Fruit fly (Drosophila melanogaster) whole organism, embryonic: Measurements from ENCODE around the gene VhaM9.7-d.
A peak's percentile ranks its signal among the peaks of the same experiment; 100 is the strongest.

Source experiments
- Aef1 ChIP-seq: fragments of 200-800 bp; sonication (Bioruptor generic); IDR thresholded peaks from 3 replicates; pipeline ENCODE4 v1.3.6; 2022; ENCODE audit warnings: missing biosample characterization, missing genetic modification characterization
- Atf-2 ChIP-seq: fragments of 200-800 bp; sonication (Bioruptor generic); optimal IDR thresholded peaks from 2 replicates; lab custom pipeline; 2016; ENCODE audit warnings: missing biosample characterization, missing genetic modification characterization
- CG10147 ChIP-seq: fragments of 200-800 bp; sonication (Bioruptor generic); optimal IDR thresholded peaks from 2 replicates; lab custom pipeline; 2019; ENCODE audit warnings: missing biosample characterization, mild to moderate bottlenecking, missing genetic modification characterization, moderate library complexity
- CG10543 ChIP-seq: fragments of 200-800 bp; sonication (Bioruptor generic); optimal IDR thresholded peaks from 3 replicates; lab custom pipeline; 2017; ENCODE audit warnings: missing biosample characterization, mild to moderate bottlenecking, missing genetic modification characterization, moderate library complexity
- CG12104 ChIP-seq: fragments of 200-800 bp; sonication (Bioruptor generic); optimal IDR thresholded peaks from 3 replicates; lab custom pipeline; 2016; ENCODE audit warnings: missing biosample characterization, missing genetic modification characterization
- CG12219 ChIP-seq: fragments of 200-800 bp; sonication (Bioruptor generic); optimal IDR thresholded peaks from 3 replicates; lab custom pipeline; 2018; ENCODE audit warnings: missing biosample characterization, mild to moderate bottlenecking, missing genetic modification characterization
- CG12236 ChIP-seq: fragments of 200-800 bp; sonication (Bioruptor generic); optimal IDR thresholded peaks from 2 replicates; lab custom pipeline; 2016; ENCODE audit warnings: missing biosample characterization, missing genetic modification characterization
- CG12391 ChIP-seq: fragments of 200-800 bp; sonication (Bioruptor generic); optimal IDR thresholded peaks from 3 replicates; lab custom pipeline; 2018; ENCODE audit warnings: missing biosample characterization, mild to moderate bottlenecking, missing genetic modification characterization, moderate library complexity
- CG15073 ChIP-seq: fragments of 200-800 bp; sonication (Bioruptor generic); optimal IDR thresholded peaks from 2 replicates; lab custom pipeline; 2016; ENCODE audit warnings: missing biosample characterization, missing genetic modification characterization
- CG15269 ChIP-seq: fragments of 200-800 bp; sonication (Bioruptor generic); optimal IDR thresholded peaks from 2 replicates; lab custom pipeline; 2018; ENCODE audit warnings: missing biosample characterization, mild to moderate bottlenecking, missing genetic modification characterization, moderate library complexity
- CG1529 ChIP-seq: fragments of 200-800 bp; sonication (Bioruptor generic); optimal IDR thresholded peaks from 3 replicates; lab custom pipeline; 2018; ENCODE audit warnings: missing biosample characterization, missing genetic modification characterization
- CG17359 ChIP-seq: fragments of 200-800 bp; sonication (Bioruptor generic); optimal IDR thresholded peaks from 3 replicates; lab custom pipeline; 2018; ENCODE audit warnings: missing biosample characterization, mild to moderate bottlenecking, missing genetic modification characterization, moderate library complexity
- CG17361 ChIP-seq: fragments of 200-800 bp; sonication (Bioruptor generic); IDR thresholded peaks from 3 replicates; pipeline ENCODE4 v1.3.6; 2022; ENCODE audit warnings: missing biosample characterization, missing genetic modification characterization
- CG18599 ChIP-seq: fragments of 200-800 bp; sonication (Bioruptor generic); optimal IDR thresholded peaks from 3 replicates; lab custom pipeline; 2017; ENCODE audit warnings: missing biosample characterization, missing genetic modification characterization, mild to moderate bottlenecking, moderate library complexity, missing genetic modification reagents
- CG2202 ChIP-seq: fragments of 200-800 bp; sonication (Bioruptor generic); optimal IDR thresholded peaks from 2 replicates; lab custom pipeline; 2018; ENCODE audit warnings: missing biosample characterization, mild to moderate bottlenecking, missing genetic modification characterization
- CG30020 ChIP-seq: fragments of 200-800 bp; optimal IDR thresholded peaks from 2 replicates; lab custom pipeline; 2019; ENCODE audit warnings: missing biosample characterization, mild to moderate bottlenecking, missing genetic modification characterization, moderate library complexity
- CG31388 ChIP-seq: fragments of 200-800 bp; sonication (Bioruptor generic); optimal IDR thresholded peaks from 2 replicates; lab custom pipeline; 2016; ENCODE audit warnings: missing biosample characterization, missing genetic modification characterization
- CG34422 ChIP-seq: fragments of 200-800 bp; sonication (Bioruptor generic); IDR thresholded peaks from 3 replicates; pipeline ENCODE4 v1.3.6; 2022; ENCODE audit warnings: missing biosample characterization, missing genetic modification characterization
- CG5953 ChIP-seq: fragments of 200-800 bp; sonication (Bioruptor generic); IDR thresholded peaks from 2 replicates; pipeline ENCODE4 v1.3.6; 2022; ENCODE audit warnings: missing biosample characterization, missing genetic modification characterization
- CG6683 ChIP-seq: fragments of 200-800 bp; sonication (Bioruptor generic); optimal IDR thresholded peaks from 2 replicates; lab custom pipeline; 2017; ENCODE audit warnings: missing biosample characterization, mild to moderate bottlenecking, missing genetic modification characterization, missing genetic modification reagents
- CG9215 ChIP-seq: fragments of 200-800 bp; sonication (Bioruptor generic); IDR thresholded peaks from 2 replicates; pipeline ENCODE4 v1.3.6; 2022; ENCODE audit warnings: missing biosample characterization, missing genetic modification characterization
- CG9876 ChIP-seq: fragments of 200-800 bp; sonication (Bioruptor generic); optimal IDR thresholded peaks from 2 replicates; lab custom pipeline; 2016; ENCODE audit warnings: missing biosample characterization, missing genetic modification characterization
- CHES-1-like ChIP-seq: fragments of 200-800 bp; sonication (Bioruptor generic); optimal IDR thresholded peaks from 2 replicates; lab custom pipeline; 2016; ENCODE audit warnings: missing biosample characterization, missing genetic modification characterization
- D19A ChIP-seq: fragments of 200-800 bp; optimal IDR thresholded peaks from 3 replicates; lab custom pipeline; 2019; ENCODE audit warnings: missing biosample characterization, mild to moderate bottlenecking, missing genetic modification characterization, moderate library complexity
- Fer2 ChIP-seq: fragments of 200-800 bp; sonication (Bioruptor generic); optimal IDR thresholded peaks from 2 replicates; lab custom pipeline; 2018; ENCODE audit warnings: missing biosample characterization, mild to moderate bottlenecking, missing genetic modification characterization, moderate library complexity
- Fer3 ChIP-seq: fragments of 200-800 bp; sonication (Bioruptor generic); optimal IDR thresholded peaks from 2 replicates; lab custom pipeline; 2018; ENCODE audit warnings: missing biosample characterization, mild to moderate bottlenecking, missing genetic modification characterization, moderate library complexity
- Lpt ChIP-seq: fragments of >200 bp; optimal IDR thresholded peaks from 2 replicates; lab custom pipeline; 2018; ENCODE audit warnings: missing biosample characterization, missing genetic modification characterization
- Mad ChIP-seq: fragments of 200-800 bp; sonication (Bioruptor generic); optimal IDR thresholded peaks from 2 replicates; lab custom pipeline; 2016; ENCODE audit warnings: missing biosample characterization, missing genetic modification characterization
- NfI ChIP-seq: fragments of 200-800 bp; sonication (Bioruptor generic); optimal IDR thresholded peaks from 3 replicates; lab custom pipeline; 2018; ENCODE audit warnings: missing biosample characterization, mild to moderate bottlenecking, missing genetic modification characterization, moderate library complexity
- Vsx1 ChIP-seq: fragments of 200-800 bp; sonication (Bioruptor generic); optimal IDR thresholded peaks from 2 replicates; lab custom pipeline; 2017; ENCODE audit warnings: missing biosample characterization, mild to moderate bottlenecking, missing genetic modification characterization, missing genetic modification reagents
- amos ChIP-seq: fragments of 200-800 bp; sonication (Bioruptor generic); IDR thresholded peaks from 2 replicates; pipeline ENCODE4 v1.3.6; 2022; ENCODE audit warnings: missing biosample characterization, missing genetic modification characterization; ENCODE audit not compliant: partially characterized antibody
- ap ChIP-seq: fragments of 200-800 bp; sonication (Bioruptor generic); IDR thresholded peaks from 2 replicates; pipeline ENCODE4 v1.3.6; 2022; ENCODE audit warnings: missing biosample characterization, missing genetic modification characterization
- ara ChIP-seq: fragments of 200-800 bp; sonication (Bioruptor generic); IDR thresholded peaks from 2 replicates; pipeline ENCODE4 v1.3.6; 2022; ENCODE audit warnings: missing biosample characterization, missing genetic modification characterization
- ash1 ChIP-seq: fragments of 200-800 bp; sonication (Bioruptor generic); optimal IDR thresholded peaks from 2 replicates; lab custom pipeline; 2018; ENCODE audit warnings: missing biosample characterization, mild to moderate bottlenecking, missing genetic modification characterization
- chif ChIP-seq, 2 experiments: fragments of 200-800 bp; sonication (Bioruptor generic); optimal IDR thresholded peaks; 3 replicates each; lab custom pipeline; 2016; ENCODE audit warnings: missing biosample characterization in 2 of 2, missing genetic modification characterization in 2 of 2
- chn ChIP-seq: fragments of 200-800 bp; sonication (Bioruptor generic); optimal IDR thresholded peaks from 2 replicates; lab custom pipeline; 2016; ENCODE audit warnings: missing biosample characterization, missing genetic modification characterization
- dan ChIP-seq: fragments of 200-800 bp; sonication (Bioruptor generic); IDR thresholded peaks from 2 replicates; pipeline ENCODE4 v1.3.6; 2022; ENCODE audit warnings: missing biosample characterization, missing genetic modification characterization
- dmrt11E ChIP-seq: fragments of 200-800 bp; sonication (Bioruptor generic); optimal IDR thresholded peaks from 3 replicates; lab custom pipeline; 2018; ENCODE audit warnings: missing biosample characterization, mild to moderate bottlenecking, missing genetic modification characterization, moderate library complexity
- esg ChIP-seq: fragments of 200-800 bp; sonication (Bioruptor generic); conservative IDR thresholded peaks from 2 replicates; pipeline ENCODE4 v1.3.6; 2022; ENCODE audit warnings: missing biosample characterization, missing genetic modification characterization
- eyg ChIP-seq: fragments of 200-800 bp; sonication (Bioruptor generic); optimal IDR thresholded peaks from 3 replicates; lab custom pipeline; 2016; ENCODE audit warnings: missing biosample characterization, missing genetic modification characterization
- kah ChIP-seq: fragments of 200-800 bp; sonication (Bioruptor generic); optimal IDR thresholded peaks from 2 replicates; lab custom pipeline; 2018; ENCODE audit warnings: missing biosample characterization, mild to moderate bottlenecking, missing genetic modification characterization
- ken ChIP-seq: fragments of 200-800 bp; sonication (Bioruptor generic); IDR thresholded peaks from 3 replicates; pipeline ENCODE4 v1.3.6; 2022; ENCODE audit warnings: missing biosample characterization, missing genetic modification characterization
- nom ChIP-seq: fragments of 200-800 bp; sonication (Bioruptor generic); optimal IDR thresholded peaks from 2 replicates; lab custom pipeline; 2017; ENCODE audit warnings: missing biosample characterization, missing genetic modification characterization, mild to moderate bottlenecking, moderate library complexity, missing genetic modification reagents
- p53 ChIP-seq: fragments of 200-800 bp; sonication (Bioruptor generic); optimal IDR thresholded peaks from 2 replicates; lab custom pipeline; 2016; ENCODE audit warnings: missing biosample characterization, missing genetic modification characterization
- pnt ChIP-seq: fragments of 200-800 bp; sonication (Bioruptor generic); optimal IDR thresholded peaks from 3 replicates; lab custom pipeline; 2016; ENCODE audit warnings: missing biosample characterization, missing genetic modification characterization
- ranshi ChIP-seq: fragments of 200-800 bp; sonication (Bioruptor generic); IDR thresholded peaks from 2 replicates; pipeline ENCODE4 v1.3.6; 2022; ENCODE audit warnings: missing biosample characterization, missing genetic modification characterization
- sisA ChIP-seq: fragments of 200-800 bp; sonication (Bioruptor generic); IDR thresholded peaks from 2 replicates; pipeline ENCODE4 v1.3.6; 2022; ENCODE audit warnings: missing biosample characterization, missing genetic modification characterization
- sug ChIP-seq: fragments of 200-800 bp; optimal IDR thresholded peaks from 2 replicates; lab custom pipeline; 2019; ENCODE audit warnings: missing biosample characterization, mild to moderate bottlenecking, missing genetic modification characterization, moderate library complexity
- tna ChIP-seq: fragments of 200-800 bp; sonication (Bioruptor generic); IDR thresholded peaks from 2 replicates; pipeline ENCODE4 v1.3.6; 2022; ENCODE audit warnings: missing biosample characterization, missing genetic modification characterization; ENCODE audit not compliant: partially characterized antibody
- unpg ChIP-seq: fragments of 200-800 bp; sonication (Bioruptor generic); optimal IDR thresholded peaks from 3 replicates; lab custom pipeline; 2018; ENCODE audit warnings: missing biosample characterization, mild to moderate bottlenecking, missing genetic modification characterization, moderate library complexity

Gene VhaM9.7-d

DNA sequence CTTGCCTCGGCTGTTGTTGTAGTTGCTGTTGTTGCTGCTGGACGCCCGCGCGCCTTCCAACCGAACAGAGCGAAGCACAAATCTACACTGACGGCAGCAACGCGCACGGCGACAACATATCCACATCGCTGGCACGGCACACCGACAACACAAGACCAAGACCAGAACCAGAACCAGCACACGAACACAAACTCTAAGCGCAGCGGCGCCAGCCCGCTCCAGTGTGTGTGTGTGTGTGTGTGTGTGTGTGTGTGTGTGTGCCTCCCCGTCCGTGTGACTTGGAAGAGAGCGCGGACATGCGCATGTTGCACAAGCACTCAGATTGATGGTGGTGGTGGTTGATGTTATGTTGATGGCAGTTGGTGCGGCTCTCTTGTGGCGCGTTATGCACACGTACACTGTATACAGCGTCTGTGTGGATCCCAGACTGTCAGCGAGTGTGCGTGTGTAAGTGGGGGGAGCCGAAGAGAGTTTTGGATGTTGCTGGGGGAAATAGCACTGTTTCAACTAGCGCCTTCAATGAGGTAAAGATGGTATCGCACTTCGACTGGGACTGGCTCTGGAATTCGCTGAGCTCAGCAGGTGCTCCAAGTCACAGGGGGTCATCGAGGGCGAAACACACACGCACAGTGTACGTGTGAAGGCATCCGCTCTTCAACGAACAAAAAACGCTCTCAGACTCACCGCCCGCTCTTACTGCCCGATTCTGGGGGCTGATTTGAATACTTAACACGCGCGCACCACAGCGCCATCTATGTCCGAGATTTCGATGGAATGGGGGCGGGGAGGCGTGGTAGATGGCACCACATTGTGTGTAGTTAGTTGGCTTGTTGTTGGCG, 40.6 kb upstream of the VhaM9.7-d start (continued):
- TF ChIP-seq CG12236 (GFP tag; lab: Kevin White, UChicago) (no peak), chn (GFP tag; lab: Kevin White, UChicago) (no peak), eyg (GFP tag; lab: Kevin White, UChicago) (no peak), CG15073 (GFP tag; lab: Kevin White, UChicago) (peak; percentile 50), CG17359 (no peak), CG18599 (GFP tag; lab: Kevin White, UChicago) (no peak), dan (GFP tag; lab: Robert Waterston, UW) (no peak), D19A (no peak), CG12391 (tag; lab: Kevin White, UChicago) (no peak), sisA (GFP tag; lab: Robert Waterston, UW) (no peak), CG9876 (no peak), CG34422 (GFP tag; lab: Robert Waterston, UW) (no peak), ranshi (GFP tag; lab: Robert Waterston, UW) (no peak), CG2202 (tag; lab: Kevin White, UChicago) (no peak), chif (GFP tag; optimal IDR thresholded peaks at IDR 0.05; lab: Kevin White, UChicago) (no peak), CG9215 (GFP tag; lab: Robert Waterston, UW) (no peak), unpg (no peak), esg (no peak), Lpt (GFP tag; lab: Kevin White, UChicago) (no peak), Vsx1 (no peak), Atf-2 (GFP tag; lab: Kevin White, UChicago) (no peak), CG5953 (no peak), Fer2 (no peak), ash1 (GFP tag; lab: Kevin White, UChicago) (peak; percentile 28), CG12219 (GFP tag; lab: Kevin White, UChicago) (no peak), CG15269 (tag; lab: Kevin White, UChicago) (no peak), tna (no peak), CG1529 (no peak), sug (tag; lab: Kevin White, UChicago) (no peak), CG10543 (GFP tag; lab: Kevin White, UChicago) (peak; percentile 50), Aef1 (GFP tag; lab: Robert Waterston, UW) (peak; percentile 11; the same call in 1 of the 3 replicates), CG30020 (no peak), CG6683 (GFP tag; lab: Kevin White, UChicago) (no peak), amos (GFP tag; lab: Robert Waterston, UW) (no peak), Mad (GFP tag; lab: Kevin White, UChicago) (no peak), dmrt11E (no peak), ken (GFP tag; lab: Robert Waterston, UW) (no peak), CG12104 (GFP tag; lab: Kevin White, UChicago) (no peak), CG10147 (GFP tag; lab: Kevin White, UChicago) (no peak), p53 (GFP tag; lab: Kevin White, UChicago) (no peak), kah (GFP tag; lab: Kevin White, UChicago) (no peak), Fer3 (tag; lab: Kevin White, UChicago) (no peak), ara (GFP tag; lab: Robert Waterston, UW) (no peak), CG17361 (GFP tag; lab: Robert Waterston, UW) (no peak), pnt (GFP tag; lab: Kevin White, UChicago) (no peak), NfI (GFP tag; lab: Kevin White, UChicago) (no peak), ap (GFP tag; lab: Robert Waterston, UW) (no peak), CHES-1-like (no peak), nom (GFP tag; lab: Kevin White, UChicago) (no peak), CG31388 (GFP tag; lab: Kevin White, UChicago) (no peak)
